Fruit fly (Drosophila melanogaster) whole organism, embryonic: Measurements from ENCODE around the gene Gr98b.

Source experiments
- CG11085 ChIP-seq: fragments of 200-800 bp; sonication (Bioruptor generic); IDR thresholded peaks from 2 replicates; pipeline ENCODE4 v1.3.6; 2022; ENCODE audit warnings: missing biosample characterization, missing genetic modification characterization
- CG7271 ChIP-seq: fragments of 200-800 bp; sonication (Bioruptor generic); optimal IDR thresholded peaks from 2 replicates; lab custom pipeline; 2018; ENCODE audit warnings: missing biosample characterization, mild to moderate bottlenecking, missing genetic modification characterization, moderate library complexity
- CG7357 ChIP-seq: fragments of 200-800 bp; sonication (Bioruptor generic); IDR thresholded peaks from 3 replicates; pipeline ENCODE4 v1.3.6; 2022; ENCODE audit warnings: missing biosample characterization, missing genetic modification characterization
- Jarid2 ChIP-seq: fragments of 200-800 bp; sonication (Bioruptor generic); optimal IDR thresholded peaks from 3 replicates; lab custom pipeline; 2017; ENCODE audit warnings: mild to moderate bottlenecking, missing biosample characterization, missing genetic modification reagents, missing genetic modification characterization
- gcm2 ChIP-seq: fragments of 200-800 bp; sonication (Bioruptor generic); optimal IDR thresholded peaks from 2 replicates; lab custom pipeline; 2016; ENCODE audit warnings: missing biosample characterization, missing genetic modification characterization
- hbn ChIP-seq: fragments of 200-800 bp; sonication (Bioruptor generic); IDR thresholded peaks from 2 replicates; pipeline ENCODE4 v1.3.6; 2022; ENCODE audit warnings: missing biosample characterization, missing genetic modification characterization; ENCODE audit not compliant: partially characterized antibody
- pb ChIP-seq: fragments of 200-800 bp; sonication (Bioruptor generic); optimal IDR thresholded peaks from 3 replicates; lab custom pipeline; 2016; ENCODE audit warnings: missing biosample characterization, missing genetic modification characterization
- usp ChIP-seq: fragments of >200 bp; optimal IDR thresholded peaks from 2 replicates; lab custom pipeline; 2017; ENCODE audit warnings: missing biosample characterization, missing genetic modification characterization

- no peak for TF ChIP-seq gcm2 (GFP tag; lab: Kevin White, UChicago)
- TF ChIP-seq Jarid2 (GFP tag; lab: Kevin White, UChicago), result no peak
- no peak for TF ChIP-seq CG11085
- TF ChIP-seq pb (GFP tag; lab: Kevin White, UChicago), result no peak
- TF ChIP-seq usp (GFP tag; lab: Kevin White, UChicago), result no peak
- no peak for TF ChIP-seq CG7271
- no peak for TF ChIP-seq CG7357 (GFP tag; lab: Robert Waterston, UW)
- TF ChIP-seq hbn (GFP tag; lab: Robert Waterston, UW), result no peak
Observed at dm6 chr3R:27561114-27561513, 18.8 kb downstream of the Gr98b start, which contains the start of gene CG5646.
